Worm (Caenorhabditis elegans) whole organism, mixed stage, embryonic: ENCODE measurements around the gene F22F7.7.

ENCODE experiments used
- ces-1 ChIP-seq: fragments of 150-350 bp; optimal IDR thresholded peaks from 2 replicates; lab custom pipeline; 2014; ENCODE audit warnings: missing biosample characterization, missing genetic modification reagents, missing genetic modification characterization
- elt-3 ChIP-seq: fragments of 150-350 bp; optimal IDR thresholded peaks from 2 replicates; lab custom pipeline; 2014; ENCODE audit warnings: missing biosample characterization, missing genetic modification characterization
- lsy-2 ChIP-seq: fragments of 150-350 bp; optimal IDR thresholded peaks from 2 replicates; lab custom pipeline; 2014; ENCODE audit warnings: missing biosample characterization, missing genetic modification characterization
- snpc-4 ChIP-seq: fragments of 150-350 bp; optimal IDR thresholded peaks from 2 replicates; lab custom pipeline; 2014; ENCODE audit warnings: missing biosample characterization, missing genetic modification characterization
- unc-39 ChIP-seq: fragments of 150-350 bp; optimal IDR thresholded peaks from 2 replicates; lab custom pipeline; 2014; ENCODE audit warnings: missing biosample characterization, missing genetic modification characterization

ce11 chrV:2123164-2123563, 16.7 kb downstream of the F22F7.7 start:
- TF ChIP-seq ces-1 = no peak
- no peak for TF ChIP-seq lsy-2 (tag; lab: Kevin White, UChicago)
- no peak for TF ChIP-seq elt-3 (tag; lab: Kevin White, UChicago)
- TF ChIP-seq snpc-4 (tag; lab: Kevin White, UChicago) = no peak
- no peak for TF ChIP-seq unc-39 (tag; lab: Kevin White, UChicago)
